Fruit fly (Drosophila melanogaster): ENCODE data around the gene CG4686.

Gene CG4686

DNA sequence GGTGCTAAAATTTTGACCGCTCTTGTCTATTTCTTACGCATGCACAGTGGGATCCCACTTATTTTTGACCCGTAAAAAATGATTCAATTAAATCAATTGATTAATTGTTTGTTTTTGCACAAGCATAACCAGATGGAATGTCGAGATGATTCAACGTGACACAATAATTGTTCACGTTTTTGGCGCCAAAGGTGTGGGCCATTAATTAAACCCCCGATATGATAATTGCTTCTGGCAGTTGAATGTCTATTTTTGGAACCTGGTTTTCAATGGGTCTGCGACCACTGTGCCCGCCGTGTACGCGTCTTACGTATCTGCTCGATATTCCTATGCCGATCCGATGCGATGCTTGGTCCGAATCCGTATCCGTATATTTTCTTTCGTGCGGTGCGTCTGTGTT, 27.8 kb downstream of the CG4686 start (continued):
- peak; percentile 17 for TF ChIP-seq kay (GFP tag; optimal IDR thresholded peaks at IDR 0.05)
- peak; percentile 59 for TF ChIP-seq CG10209 (GFP tag; optimal IDR thresholded peaks at IDR 0.05)
- TF ChIP-seq D19B (GFP tag; optimal IDR thresholded peaks at IDR 0.05), result peak; percentile 14
- peak; percentile 39 for TF ChIP-seq CG18619 (GFP tag; optimal IDR thresholded peaks at IDR 0.05)
- peak; percentile 29 for TF ChIP-seq Mad (GFP tag; optimal IDR thresholded peaks at IDR 0.05)
- TF ChIP-seq CG3407 (GFP tag; optimal IDR thresholded peaks at IDR 0.05), result peak; percentile 17
- peak; percentile 9 for TF ChIP-seq CG7271 (tag; optimal IDR thresholded peaks at IDR 0.05)
- no peak for TF ChIP-seq CG7928 (GFP tag; optimal IDR thresholded peaks at IDR 0.05)
- TF ChIP-seq Xbp1 (GFP tag; optimal IDR thresholded peaks at IDR 0.05), result peak; percentile 69
- peak; percentile 50 for TF ChIP-seq CG10274 (GFP tag; optimal IDR thresholded peaks at IDR 0.05)
- no peak for TF ChIP-seq sr (GFP tag; IDR thresholded peaks at IDR 0.05)
- TF ChIP-seq Neu2 (GFP tag; optimal IDR thresholded peaks at IDR 0.05; ENCODE audit: borderline replicate concordance), result peak; percentile 31
- TF ChIP-seq Elba2 (GFP tag; optimal IDR thresholded peaks at IDR 0.05), result no peak
- peak; percentile 49 for TF ChIP-seq mirr (GFP tag; optimal IDR thresholded peaks at IDR 0.05)
- peak; percentile 78 for TF ChIP-seq CG12071 (GFP tag; optimal IDR thresholded peaks at IDR 0.05)
- TF ChIP-seq ftz-f1 (GFP tag; optimal IDR thresholded peaks at IDR 0.05), result no peak
- no peak for TF ChIP-seq h (optimal IDR thresholded peaks at IDR 0.05)
- peak; percentile 69 for TF ChIP-seq CG9215 (GFP tag; IDR thresholded peaks at IDR 0.05)
- peak; percentile 57; the same call in 2 of the 3 replicates for TF ChIP-seq CG11093 (GFP tag; IDR thresholded peaks at IDR 0.05)
- TF ChIP-seq org-1 (GFP tag; optimal IDR thresholded peaks at IDR 0.05), result peak; percentile 69
- TF ChIP-seq mld (GFP tag; IDR thresholded peaks at IDR 0.05; ENCODE audit: partially characterized antibody), result no peak
- TF ChIP-seq stwl (tag; optimal IDR thresholded peaks at IDR 0.05), result no peak
- TF ChIP-seq gcm (GFP tag; optimal IDR thresholded peaks at IDR 0.05), result peak; percentile 55
- TF ChIP-seq CG17912 (GFP tag; optimal IDR thresholded peaks at IDR 0.05), result peak; percentile 14
- peak; percentile 71 for TF ChIP-seq Optix (GFP tag; IDR thresholded peaks at IDR 0.05)
- peak; percentile 98 for TF ChIP-seq Ets65A (GFP tag)
- peak; percentile 77 for TF ChIP-seq gem (tag; optimal IDR thresholded peaks at IDR 0.05)
- no peak for TF ChIP-seq Hr39 (optimal IDR thresholded peaks at IDR 0.05)
- TF ChIP-seq H2.0 (GFP tag; IDR thresholded peaks at IDR 0.05), result peak; percentile 63; the same call in 1 of the 2 replicates
- peak; percentile 71 for TF ChIP-seq Dad (GFP tag; optimal IDR thresholded peaks at IDR 0.05)
- TF ChIP-seq CG13894 (tag; optimal IDR thresholded peaks at IDR 0.05), result no peak
- peak; percentile 52 for TF ChIP-seq bab2 (GFP tag; optimal IDR thresholded peaks at IDR 0.05)
- TF ChIP-seq CG3995 (GFP tag; optimal IDR thresholded peaks at IDR 0.05), result no peak
- TF ChIP-seq ewg (GFP tag; optimal IDR thresholded peaks at IDR 0.05), result no peak
- peak; percentile 52 for TF ChIP-seq CG11723 (GFP tag; optimal IDR thresholded peaks at IDR 0.05)
- peak; percentile 33 for TF ChIP-seq slp2 (GFP tag; optimal IDR thresholded peaks at IDR 0.05)
- no peak for TF ChIP-seq Hand (GFP tag; optimal IDR thresholded peaks at IDR 0.05)
- peak; percentile 12 for TF ChIP-seq Bdp1 (GFP tag; optimal IDR thresholded peaks at IDR 0.05)
- TF ChIP-seq CG2199 (GFP tag; IDR thresholded peaks at IDR 0.05), result peak; percentile 71; the same call in 1 of the 3 replicates
- TF ChIP-seq Rx (GFP tag; IDR thresholded peaks at IDR 0.05), result peak; percentile 53
- peak; percentile 61 for TF ChIP-seq Hsf (GFP tag; optimal IDR thresholded peaks at IDR 0.05)
- no peak for TF ChIP-seq dan (GFP tag; IDR thresholded peaks at IDR 0.05)
- TF ChIP-seq Aef1 (GFP tag; IDR thresholded peaks at IDR 0.05), result peak; percentile 73; the same call in 2 of the 3 replicates
- TF ChIP-seq Gsc (GFP tag; IDR thresholded peaks at IDR 0.05), result peak; percentile 59
- peak in 1 of 2 experiments; percentile 27 for TF ChIP-seq tll (GFP tag; optimal IDR thresholded peaks at IDR 0.05)
- TF ChIP-seq Ptx1 (GFP tag; IDR thresholded peaks at IDR 0.05), result peak; percentile 87
- peak; percentile 20 for TF ChIP-seq CG34376 (GFP tag; optimal IDR thresholded peaks at IDR 0.05)
- TF ChIP-seq CG3838 (GFP tag; optimal IDR thresholded peaks at IDR 0.05), result no peak
- peak; percentile 63 for TF ChIP-seq CG3847 (GFP tag; IDR thresholded peaks at IDR 0.05)
- TF ChIP-seq CG6791 (GFP tag; IDR thresholded peaks at IDR 0.05; ENCODE audit: partially characterized antibody), result no peak
- no peak for TF ChIP-seq nau (GFP tag; optimal IDR thresholded peaks at IDR 0.05)
- peak; percentile 44; the same call in 1 of the 2 replicates for TF ChIP-seq bbx (GFP tag; IDR thresholded peaks at IDR 0.05; ENCODE audit: partially characterized antibody)

All from whole organism, embryonic.